Worm (Caenorhabditis elegans) whole organism, L4/young adult: Measurements from ENCODE around the gene gfm-1.

ENCODE experiments used
- W03F9.2 ChIP-seq: fragments of 150-350 bp; optimal IDR thresholded peaks from 2 replicates; lab custom pipeline; 2014; ENCODE audit warnings: missing biosample characterization, missing genetic modification characterization
- him-1 ChIP-seq: sonication (generic microtip); optimal IDR thresholded peaks from 2 replicates; lab custom pipeline; 2016; ENCODE audit warnings: missing genotype, missing genetic modification reagents, missing genetic modification characterization, missing compliant biosample characterization

ce11 chrII:13156071-13156470, 38.8 kb downstream of the gfm-1 start:
- TF ChIP-seq him-1 (tag; lab: Kevin White, UChicago) (no peak), W03F9.2 (tag; lab: Kevin White, UChicago) (no peak)
